Worm (Caenorhabditis elegans) whole organism, L4 larva: ENCODE results near the gene C18E9.8.

Source experiments
- F37D6.2 ChIP-seq: sonication (generic microtip); optimal IDR thresholded peaks from 2 replicates; lab custom pipeline; 2016; ENCODE audit warnings: mild to moderate bottlenecking, missing genetic modification characterization, missing compliant biosample characterization
- F44E2.7 ChIP-seq: fragments of 200-800 bp; sonication (Bioruptor generic); IDR thresholded peaks from 2 replicates; pipeline ENCODE4 v2.1.2; 2022; ENCODE audit warnings: missing genetic modification characterization, missing compliant biosample characterization
- T20F7.1 ChIP-seq: fragments of 200-800 bp; sonication (Bioruptor generic); optimal IDR thresholded peaks from 2 replicates; lab custom pipeline; 2018; ENCODE audit warnings: mild to moderate bottlenecking, missing genetic modification characterization, missing compliant biosample characterization
- T26A8.4 ChIP-seq: fragments of 200-800 bp; sonication (Bioruptor generic); IDR thresholded peaks from 2 replicates; pipeline ENCODE4 v1.3.6; 2022; ENCODE audit warnings: missing genetic modification characterization, missing compliant biosample characterization
- ZK337.2 ChIP-seq: fragments of 200-800 bp; sonication (Bioruptor generic); IDR thresholded peaks from 2 replicates; pipeline ENCODE4 v1.3.6; 2022; ENCODE audit warnings: missing genetic modification reagents, missing genetic modification characterization, missing compliant biosample characterization
- aha-1 ChIP-seq: fragments of 150-350 bp; peaks from one replicate; lab custom pipeline; 2014; ENCODE audit warnings: missing biosample characterization, missing genetic modification characterization
- aly-2 ChIP-seq: sonication (generic microtip); optimal IDR thresholded peaks from 2 replicates; lab custom pipeline; 2018; ENCODE audit warnings: missing biosample characterization, missing genetic modification characterization
- arid-1 ChIP-seq: fragments of 200-800 bp; sonication (Bioruptor generic); conservative IDR thresholded peaks from 2 replicates; pipeline ENCODE4 v1.3.6; 2022; ENCODE audit warnings: missing genetic modification reagents, missing genetic modification characterization, missing compliant biosample characterization
- attf-4 ChIP-seq: sonication (generic microtip); optimal IDR thresholded peaks from 3 replicates; lab custom pipeline; 2017; ENCODE audit warnings: missing biosample characterization, missing genetic modification characterization
- ceh-20 ChIP-seq: fragments of 200-800 bp; sonication (Bioruptor generic); IDR thresholded peaks from 2 replicates; pipeline ENCODE4 v1.3.6; 2022; ENCODE audit warnings: missing genetic modification reagents, missing genetic modification characterization, missing compliant biosample characterization
- ceh-32 ChIP-seq: sonication (generic microtip); optimal IDR thresholded peaks from 2 replicates; lab custom pipeline; 2016; ENCODE audit warnings: mild to moderate bottlenecking, missing genetic modification characterization, missing compliant biosample characterization; ENCODE audit not compliant: poor library complexity
- cey-2 ChIP-seq: sonication (generic microtip); optimal IDR thresholded peaks from 3 replicates; lab custom pipeline; 2017; ENCODE audit warnings: missing genetic modification characterization, mild to moderate bottlenecking, missing compliant biosample characterization, antibody characterized with exemption, borderline replicate concordance; ENCODE audit not compliant: insufficient read depth
- ctbp-1 ChIP-seq: fragments of 200-800 bp; sonication (Bioruptor generic); IDR thresholded peaks from 2 replicates; pipeline ENCODE4 v1.3.6; 2022; ENCODE audit warnings: missing genetic modification reagents, missing genetic modification characterization, missing compliant biosample characterization
- daf-19 ChIP-seq: fragments of 200-800 bp; sonication (Bioruptor generic); conservative IDR thresholded peaks from 2 replicates; pipeline ENCODE4 v1.3.6; 2022; ENCODE audit warnings: missing genetic modification characterization, missing compliant biosample characterization
- daf-8 ChIP-seq: fragments of 200-800 bp; sonication (Bioruptor generic); IDR thresholded peaks from 2 replicates; pipeline ENCODE4 v1.3.6; 2022; ENCODE audit warnings: missing genetic modification characterization, missing compliant biosample characterization
- dmd-6 ChIP-seq: fragments of 200-800 bp; sonication (Bioruptor generic); IDR thresholded peaks from 2 replicates; pipeline ENCODE4 v1.3.6; 2022; ENCODE audit warnings: missing genetic modification reagents, missing genetic modification characterization, missing compliant biosample characterization
- dmd-8 ChIP-seq: fragments of 200-800 bp; sonication (Bioruptor generic); IDR thresholded peaks from 2 replicates; pipeline ENCODE4 v1.3.6; 2022; ENCODE audit warnings: missing genetic modification characterization, missing compliant biosample characterization
- dmd-9 ChIP-seq: fragments of 200-800 bp; sonication (Bioruptor generic); IDR thresholded peaks from 2 replicates; pipeline ENCODE4 v1.3.6; 2022; ENCODE audit warnings: missing genetic modification reagents, missing genetic modification characterization, missing compliant biosample characterization
- dpl-1 ChIP-seq: fragments of 150-350 bp; optimal IDR thresholded peaks from 2 replicates; lab custom pipeline; 2014; ENCODE audit warnings: missing biosample characterization, missing genetic modification reagents, missing genetic modification characterization
- dve-1 ChIP-seq: sonication (generic microtip); optimal IDR thresholded peaks from 2 replicates; lab custom pipeline; 2017; ENCODE audit warnings: antibody characterized with exemption, mild to moderate bottlenecking, missing genetic modification characterization, missing compliant biosample characterization; ENCODE audit not compliant: insufficient read depth
- fkh-10 ChIP-seq: fragments of 150-350 bp; optimal IDR thresholded peaks from 2 replicates; lab custom pipeline; 2014; ENCODE audit warnings: missing biosample characterization, missing genetic modification reagents, missing genetic modification characterization
- fos-1 ChIP-seq: fragments of 150-350 bp; optimal IDR thresholded peaks from 2 replicates; lab custom pipeline; 2014; ENCODE audit warnings: missing biosample characterization, missing genetic modification characterization
- hif-1 ChIP-seq, 2 experiments: sonication (generic microtip); optimal IDR thresholded peaks; 2 replicates each; lab custom pipeline; 2016 to 2017; ENCODE audit warnings: missing compliant biosample characterization in 2 of 2, missing genetic modification characterization in 2 of 2, missing genetic modification reagents in 2 of 2, missing genotype in 2 of 2, mild to moderate bottlenecking in 1 of 2
- hlh-30 ChIP-seq: sonication (generic microtip); optimal IDR thresholded peaks from 2 replicates; lab custom pipeline; 2017; ENCODE audit warnings: antibody characterized with exemption, mild to moderate bottlenecking, missing genetic modification characterization, missing compliant biosample characterization; ENCODE audit not compliant: insufficient read depth
- hmg-1.1 ChIP-seq: fragments of 200-800 bp; sonication (Bioruptor generic); IDR thresholded peaks from 2 replicates; pipeline ENCODE4 v1.3.6; 2022; ENCODE audit warnings: missing genetic modification reagents, missing genetic modification characterization, missing compliant biosample characterization
- lim-7 ChIP-seq: fragments of 200-800 bp; sonication (Bioruptor generic); IDR thresholded peaks from 2 replicates; pipeline ENCODE4 v1.3.6; 2022; ENCODE audit warnings: missing genetic modification characterization, missing compliant biosample characterization
- lin-15B ChIP-seq: fragments of 150-350 bp; sonication (generic microtip); optimal IDR thresholded peaks from 3 replicates; lab custom pipeline; 2014; ENCODE audit warnings: missing biosample characterization, missing genetic modification characterization
- lin-39 ChIP-seq: fragments of 150-350 bp; optimal IDR thresholded peaks from 2 replicates; lab custom pipeline; 2014; ENCODE audit warnings: missing biosample characterization, missing genetic modification reagents, missing genetic modification characterization
- lsy-2 ChIP-seq, 2 experiments: fragments of 150-350 bp in 1 of 2; sonication (generic microtip) in 1 of 2; optimal IDR thresholded peaks; 2 replicates each; lab custom pipeline; 2014 to 2017; ENCODE audit warnings: missing biosample characterization in 2 of 2, missing genetic modification characterization in 2 of 2
- madf-5 ChIP-seq, 2 experiments: fragments of 200-800 bp; sonication (Bioruptor generic); IDR thresholded peaks; 2 replicates each; pipeline ENCODE4 v1.3.6; 2022; ENCODE audit warnings: missing compliant biosample characterization in 2 of 2, missing genetic modification characterization in 2 of 2
- madf-9 ChIP-seq: fragments of 200-800 bp; sonication (Bioruptor generic); conservative IDR thresholded peaks from 2 replicates; pipeline ENCODE4 v1.3.6; 2022; ENCODE audit warnings: missing genetic modification reagents, missing genetic modification characterization, missing compliant biosample characterization
- mdt-29 ChIP-seq: fragments of 200-800 bp; sonication (Bioruptor generic); IDR thresholded peaks from 2 replicates; pipeline ENCODE4 v1.3.6; 2022; ENCODE audit warnings: missing genetic modification reagents, missing genetic modification characterization, missing compliant biosample characterization
- mep-1 ChIP-seq: fragments of 150-350 bp; sonication (generic microtip); optimal IDR thresholded peaks from 3 replicates; lab custom pipeline; 2014; ENCODE audit warnings: missing biosample characterization, missing genetic modification characterization
- nhr-10 ChIP-seq: fragments of 150-350 bp; optimal IDR thresholded peaks from 2 replicates; lab custom pipeline; 2014; ENCODE audit warnings: missing biosample characterization, missing genetic modification characterization
- nhr-102 ChIP-seq: sonication (generic microtip); optimal IDR thresholded peaks from 2 replicates; lab custom pipeline; 2016; ENCODE audit warnings: mild to moderate bottlenecking, missing genetic modification characterization, moderate library complexity, missing compliant biosample characterization
- nhr-237 ChIP-seq: sonication (generic microtip); optimal IDR thresholded peaks from 2 replicates; lab custom pipeline; 2017; ENCODE audit warnings: missing biosample characterization, missing genetic modification characterization
- nhr-28 ChIP-seq: fragments of 150-350 bp; optimal IDR thresholded peaks from 2 replicates; lab custom pipeline; 2014; ENCODE audit warnings: missing biosample characterization, missing genetic modification characterization
- nhr-6 ChIP-seq: fragments of 150-350 bp; optimal IDR thresholded peaks from 2 replicates; lab custom pipeline; 2014; ENCODE audit warnings: missing biosample characterization, missing genetic modification characterization
- rbr-2 ChIP-seq: sonication (generic microtip); optimal IDR thresholded peaks from 2 replicates; lab custom pipeline; 2016; ENCODE audit warnings: missing genotype, missing genetic modification characterization, missing compliant biosample characterization
- saeg-2 ChIP-seq: fragments of 200-800 bp; sonication (Bioruptor generic); IDR thresholded peaks from 2 replicates; pipeline ENCODE4 v1.3.6; 2022; ENCODE audit warnings: missing genetic modification reagents, missing genetic modification characterization, missing compliant biosample characterization
- snpc-1.2 ChIP-seq: fragments of 200-800 bp; sonication (Bioruptor generic); IDR thresholded peaks from 2 replicates; pipeline ENCODE4 v1.3.6; 2022; ENCODE audit warnings: missing genetic modification reagents, missing genetic modification characterization, missing compliant biosample characterization
- tra-1 ChIP-seq: fragments of 200-800 bp; sonication (Bioruptor generic); IDR thresholded peaks from 2 replicates; pipeline ENCODE4 v1.3.6; 2022; ENCODE audit warnings: missing genetic modification reagents, missing genetic modification characterization, missing compliant biosample characterization
- zip-11 ChIP-seq: fragments of 200-800 bp; sonication (Bioruptor generic); IDR thresholded peaks from 2 replicates; pipeline ENCODE4 v1.3.6; 2022; ENCODE audit warnings: missing genetic modification characterization, missing compliant biosample characterization
- zip-2 ChIP-seq: fragments of 150-350 bp; optimal IDR thresholded peaks from 2 replicates; lab custom pipeline; 2014; ENCODE audit warnings: missing biosample characterization, missing genetic modification characterization
- ztf-7 ChIP-seq: fragments of 150-350 bp; optimal IDR thresholded peaks from 2 replicates; lab custom pipeline; 2014; ENCODE audit warnings: missing biosample characterization, missing genetic modification characterization

The C18E9.8 gene

DNA sequence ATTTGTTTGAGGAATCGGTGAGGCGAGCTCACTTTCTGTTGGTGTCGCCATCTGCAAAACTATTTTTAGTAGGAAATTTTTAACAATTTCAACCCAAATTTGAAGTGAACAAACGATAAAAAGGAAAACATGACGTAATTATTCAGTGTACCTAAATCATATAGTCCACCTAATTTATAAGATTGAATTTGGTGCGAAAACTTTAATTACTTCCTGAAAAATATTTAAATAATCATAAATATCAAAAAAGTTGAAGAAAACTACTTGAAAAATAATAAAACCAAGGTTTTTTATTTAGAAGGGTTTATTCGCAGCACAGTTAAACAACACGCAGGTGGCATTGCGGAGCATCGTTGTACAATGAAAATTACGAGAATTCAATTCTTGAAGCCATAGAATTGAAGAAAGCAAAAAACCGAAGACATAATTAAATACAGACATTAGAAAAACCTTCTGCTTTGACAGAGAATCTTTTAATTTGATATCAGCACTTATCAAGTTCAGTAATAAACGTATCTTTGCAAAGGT lies 14.3 kb downstream of the C18E9.8 start, which contains the start of gene tomm-40:
Gene tomm-40 (minus strand): TSS at position 51 of the 528 bp plus-strand sequence.
- peak; percentile 94 for TF ChIP-seq T20F7.1 (GFP tag; lab: Kevin White, UChicago)
- TF ChIP-seq ctbp-1 (GFP tag; lab: Robert Waterston, UW) = no peak
- no peak for TF ChIP-seq hif-1 (tag; optimal IDR thresholded peaks at IDR 0.05; lab: Kevin White, UChicago)
- no peak for TF ChIP-seq arid-1 (GFP tag; lab: Robert Waterston, UW)
- peak; percentile 44 for TF ChIP-seq dpl-1 (GFP tag; lab: Kevin White, UChicago)
- TF ChIP-seq ZK337.2 = no peak

DNA sequence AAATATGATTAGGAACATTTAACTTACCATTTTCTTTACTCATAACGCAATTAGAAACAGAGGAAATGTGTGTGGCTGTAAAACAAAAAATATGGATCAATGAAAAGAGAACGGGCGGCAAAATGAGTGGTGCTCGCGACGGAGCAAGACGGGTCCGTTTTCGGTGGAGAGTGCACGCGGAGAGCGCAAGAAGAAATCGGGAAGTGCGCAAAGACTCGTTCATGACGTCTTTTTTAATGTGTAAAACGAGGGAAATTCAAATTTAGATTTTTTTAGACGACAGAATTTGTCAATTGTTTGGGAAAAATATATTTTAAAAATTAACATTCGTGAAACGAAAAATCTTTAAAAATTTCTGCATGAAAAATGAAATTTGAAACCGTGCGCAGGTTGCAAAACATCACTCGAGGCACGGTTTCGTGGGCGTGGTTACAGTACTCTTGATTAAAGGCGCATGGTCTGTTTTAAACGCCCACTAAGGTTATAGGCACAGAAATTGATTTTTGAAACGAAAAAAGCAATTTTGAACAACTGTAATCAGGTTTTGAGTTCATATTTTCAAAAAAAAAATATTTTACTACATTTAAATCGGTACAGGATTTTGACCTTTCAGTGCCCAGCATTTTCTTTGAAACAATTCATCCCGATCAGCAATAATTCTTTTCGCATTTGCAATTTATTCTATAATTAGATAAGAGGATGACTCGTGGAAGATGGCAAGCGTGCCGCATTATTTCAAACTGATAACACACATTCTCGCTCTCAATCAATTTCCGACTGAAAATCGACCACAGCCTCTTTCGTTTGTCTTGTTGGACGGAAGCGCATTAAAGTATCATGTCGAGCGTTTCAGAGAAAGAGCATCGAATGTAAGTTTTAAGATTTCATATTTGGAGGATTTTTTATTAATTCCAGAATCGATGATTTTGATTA lies 18.3 kb downstream of the C18E9.8 start, which contains the start of the genes szy-20 and C18E9.5:
Gene szy-20 (minus strand): TSS at position 83 of the 933 bp plus-strand sequence.
Gene C18E9.5 (plus strand): TSS at position 730 of the 933 bp plus-strand sequence.
- no peak for TF ChIP-seq daf-8 (GFP tag; lab: Robert Waterston, UW)
- no peak for TF ChIP-seq nhr-237 (tag; lab: Kevin White, UChicago)
- no peak for TF ChIP-seq nhr-10 (tag; lab: Kevin White, UChicago)
- peak; percentile 65 for TF ChIP-seq F37D6.2 (tag; lab: Kevin White, UChicago)
- TF ChIP-seq lim-7 (GFP tag; lab: Robert Waterston, UW) = no peak
- no peak for TF ChIP-seq lin-39 (tag; lab: Kevin White, UChicago)
- peak; percentile 60 for TF ChIP-seq dve-1 (tag; lab: Kevin White, UChicago)
- peak; percentile 47 for TF ChIP-seq nhr-102 (tag; lab: Kevin White, UChicago)
- TF ChIP-seq rbr-2 = peak; percentile 84
- TF ChIP-seq ctbp-1 (GFP tag; lab: Robert Waterston, UW) = peak; percentile 52; the same call in 1 of the 2 replicates
- TF ChIP-seq ZK337.2 = no peak
- TF ChIP-seq T26A8.4 (GFP tag; lab: Robert Waterston, UW) = peak; percentile 61; the same call in 1 of the 2 replicates
- TF ChIP-seq zip-2 (tag; lab: Kevin White, UChicago) = no peak
- peak; percentile 56; the same call in 1 of the 2 replicates for TF ChIP-seq arid-1 (GFP tag; lab: Robert Waterston, UW)
- peak; percentile 48; the same call in 1 of the 2 replicates for TF ChIP-seq ceh-20 (GFP tag; lab: Robert Waterston, UW)
- 0 out of 2 replicates have a peak, but pooled peaks have one; percentile 34 for TF ChIP-seq saeg-2 (GFP tag; lab: Robert Waterston, UW)
- no peak for TF ChIP-seq aha-1 (tag; lab: Kevin White, UChicago)
- no peak for TF ChIP-seq dmd-8 (GFP tag; lab: Robert Waterston, UW)
- no peak for TF ChIP-seq attf-4 (tag; lab: Kevin White, UChicago)
- TF ChIP-seq dpl-1 (GFP tag; lab: Kevin White, UChicago) = peak; percentile 96
- no peak for TF ChIP-seq fos-1
- no peak for TF ChIP-seq aly-2 (tag; lab: Kevin White, UChicago)
- peak; percentile 46 for TF ChIP-seq nhr-6 (tag; lab: Kevin White, UChicago)
- TF ChIP-seq mdt-29 (GFP tag; lab: Robert Waterston, UW) = no peak
- TF ChIP-seq hmg-1.1 (GFP tag; lab: Robert Waterston, UW) = peak; percentile 70
- TF ChIP-seq nhr-28 (tag; lab: Kevin White, UChicago) = peak; percentile 20
- TF ChIP-seq ceh-32 (tag; lab: Kevin White, UChicago) = no peak
- no peak for TF ChIP-seq F44E2.7
- peak; percentile 82 for TF ChIP-seq mep-1 (tag; lab: Kevin White, UChicago)
- TF ChIP-seq dmd-9 = no peak
- peak in 1 of 2 experiments; percentile 60 for TF ChIP-seq hif-1 (tag; optimal IDR thresholded peaks at IDR 0.05; lab: Kevin White, UChicago)
- no peak for TF ChIP-seq madf-5 (GFP tag; IDR thresholded peaks at IDR 0.05; lab: Robert Waterston, UW)
- TF ChIP-seq lsy-2 (tag; optimal IDR thresholded peaks at IDR 0.05; lab: Kevin White, UChicago) = peak; percentile 9 to 92
- TF ChIP-seq fkh-10 (GFP tag; lab: Kevin White, UChicago) = peak; percentile 52
- TF ChIP-seq snpc-1.2 (GFP tag; lab: Robert Waterston, UW) = no peak
- no peak for TF ChIP-seq cey-2 (tag; lab: Kevin White, UChicago)
- no peak for TF ChIP-seq lin-15B (tag; lab: Kevin White, UChicago)
- no peak for TF ChIP-seq zip-11 (GFP tag; lab: Robert Waterston, UW)
- TF ChIP-seq T20F7.1 (GFP tag; lab: Kevin White, UChicago) = peak; percentile 87
- peak; percentile 75 for TF ChIP-seq hlh-30
- TF ChIP-seq tra-1 (GFP tag; lab: Robert Waterston, UW) = no peak
- no peak for TF ChIP-seq daf-19 (GFP tag; lab: Robert Waterston, UW)
- TF ChIP-seq ztf-7 (tag; lab: Kevin White, UChicago) = no peak
- peak; percentile 65 for TF ChIP-seq dmd-6 (GFP tag; lab: Robert Waterston, UW)
- TF ChIP-seq madf-9 (GFP tag; lab: Robert Waterston, UW) = 0 out of 2 replicates have a peak, but pooled peaks have one; percentile 14
